Fruit fly (Drosophila melanogaster) whole organism, adult: Measurements from ENCODE around the gene Diap1.

Experiments
- Hr96 ChIP-seq: fragments of 200-800 bp; sonication (Bioruptor generic); optimal IDR thresholded peaks from 2 replicates; lab custom pipeline; 2016; ENCODE audit warnings: missing biosample characterization, missing genetic modification characterization
- bab1 ChIP-seq: fragments of 200-800 bp; sonication (Bioruptor generic); optimal IDR thresholded peaks from 3 replicates; lab custom pipeline; 2019; ENCODE audit warnings: missing biosample characterization, mild to moderate bottlenecking, missing genetic modification characterization, moderate library complexity
- pad ChIP-seq: fragments of 200-800 bp; sonication (Bioruptor generic); optimal IDR thresholded peaks from 3 replicates; lab custom pipeline; 2017; ENCODE audit warnings: missing biosample characterization, missing genetic modification characterization, mild to moderate bottlenecking, moderate library complexity, missing genetic modification reagents
- tj ChIP-seq: fragments of 200-800 bp; sonication (Bioruptor generic); optimal IDR thresholded peaks from 3 replicates; lab custom pipeline; 2017; ENCODE audit warnings: missing biosample characterization, mild to moderate bottlenecking, missing genetic modification characterization, moderate library complexity

- TF ChIP-seq pad (GFP tag; lab: Kevin White, UChicago) (no peak), tj (GFP tag; lab: Kevin White, UChicago) (no peak), bab1 (GFP tag; lab: Kevin White, UChicago) (no peak), Hr96 (GFP tag; lab: Kevin White, UChicago) (no peak)
Measured at dm6 chr3L:16021064-16021683, 29.7 kb downstream of the Diap1 start.
